Worm (Caenorhabditis elegans): ENCODE data around the gene srx-117.

Gene srx-117

DNA sequence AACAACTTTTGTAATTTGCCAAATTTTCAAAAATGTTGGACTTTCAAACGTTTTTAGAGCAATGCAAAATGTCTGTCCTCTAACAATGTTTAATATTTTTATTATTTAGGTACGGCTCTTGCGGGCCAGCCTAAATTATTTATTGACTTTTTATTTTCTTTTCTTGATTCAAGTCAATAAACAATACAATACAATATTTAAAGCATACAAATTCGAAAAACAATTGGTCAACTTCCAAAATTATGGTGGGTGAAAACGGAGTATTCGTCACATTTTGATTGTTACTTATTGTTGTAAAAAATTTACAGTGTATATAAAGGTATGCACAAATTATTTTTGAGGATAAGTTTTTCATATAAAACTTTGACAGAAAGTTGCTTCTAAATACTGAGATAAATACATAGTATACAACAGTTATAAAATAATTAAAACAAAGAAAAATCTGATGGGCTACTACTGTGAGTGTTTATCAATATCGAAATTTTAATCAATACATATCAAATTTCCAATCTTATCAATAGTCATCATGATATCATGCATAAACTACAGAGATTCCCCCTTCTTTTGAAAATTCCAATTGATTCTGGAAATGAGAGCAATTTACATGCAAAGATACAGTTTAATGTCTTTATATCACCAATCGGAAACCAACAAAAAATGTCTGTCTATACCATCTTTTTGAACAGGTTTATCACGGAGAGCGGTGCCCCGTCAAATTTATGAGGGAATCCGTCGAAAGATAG is 47.6 kb downstream of the srx-117 start, which contains the start of gene F25B4.8:
TSS of gene F25B4.8 (minus strand) at position 51 of the 743 bp plus-strand sequence.
- no peak for TF ChIP-seq mel-28 (tag; optimal IDR thresholded peaks at IDR 0.05; ENCODE audit: borderline replicate concordance)

DNA sequence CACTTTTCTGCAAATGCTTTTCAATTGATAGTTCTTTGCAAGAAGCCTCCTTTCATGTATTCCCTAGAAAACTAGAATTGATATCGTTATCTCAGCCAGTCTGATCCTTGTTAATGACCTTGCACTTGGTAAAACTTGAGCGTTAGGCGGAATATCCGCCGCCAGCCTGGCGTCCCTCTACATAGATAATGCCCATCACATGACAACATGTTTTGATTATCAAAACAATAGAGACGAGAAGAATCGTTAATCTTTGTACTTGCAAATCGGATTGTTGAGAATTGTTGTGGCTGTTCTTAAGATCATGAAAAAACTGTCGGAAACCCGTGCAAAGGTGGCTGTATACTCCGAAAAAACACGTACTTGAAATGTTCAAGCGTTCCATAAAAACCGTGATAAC is 49.3 kb downstream of the srx-117 start:
- TF ChIP-seq ZK185.1 (tag; optimal IDR thresholded peaks at IDR 0.05; ENCODE audit: poor library complexity, severe bottlenecking) (no peak), zfh-2 (GFP tag; conservative IDR thresholded peaks at IDR 0.05) (no peak), bed-1 (GFP tag; IDR thresholded peaks at IDR 0.05) (no peak), egrh-3 (GFP tag; IDR thresholded peaks at IDR 0.05) (no peak), F22D6.2 (tag; optimal IDR thresholded peaks at IDR 0.05) (no peak), K11D2.4 (GFP tag; IDR thresholded peaks at IDR 0.05) (no peak), unc-130 (GFP tag; optimal IDR thresholded peaks at IDR 0.05) (no peak), F57C9.4 (tag; optimal IDR thresholded peaks at IDR 0.05) (no peak), nhr-179 (tag; optimal IDR thresholded peaks at IDR 0.05) (no peak), snpc-4 (GFP tag; optimal IDR thresholded peaks at IDR 0.05) (no peak), snpc-4 (tag; optimal IDR thresholded peaks at IDR 0.05) (no peak), K12H6.12 (tag; optimal IDR thresholded peaks at IDR 0.05) (no peak), chd-7 (tag; optimal IDR thresholded peaks at IDR 0.05) (no peak), attf-3 (GFP tag; conservative IDR thresholded peaks at IDR 0.05) (no peak)

DNA sequence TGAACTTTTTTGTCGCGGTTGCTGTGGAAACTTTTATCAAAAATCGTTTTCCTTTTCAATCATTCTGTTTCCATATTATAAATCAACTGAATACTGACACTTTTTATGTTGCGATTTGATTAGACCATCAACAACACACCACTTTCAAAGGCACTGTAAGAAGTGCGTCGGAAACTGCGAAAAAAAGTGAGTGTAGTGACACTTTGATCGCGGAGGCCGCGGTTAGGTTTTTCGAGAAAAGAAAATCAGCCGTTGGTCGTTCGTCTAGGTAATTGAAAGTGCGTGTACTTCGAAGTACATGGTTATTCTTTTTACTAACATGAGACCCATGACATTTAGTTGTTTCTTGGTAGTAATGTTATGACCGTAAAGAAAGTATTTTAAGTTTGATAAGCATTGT is 51.4 kb downstream of the srx-117 start:
- TF ChIP-seq mcd-1 (GFP tag; IDR thresholded peaks at IDR 0.05) (no peak), nhr-80 (tag; optimal IDR thresholded peaks at IDR 0.05) (peak; percentile 23), cebp-2 (GFP tag; IDR thresholded peaks at IDR 0.05) (no peak), ztf-26 (tag; optimal IDR thresholded peaks at IDR 0.05) (peak; percentile 13)
